Worm (Caenorhabditis elegans) whole organism, early embryonic: Measurements from ENCODE around the gene col-72.

Source experiments
- aly-1 ChIP-seq: sonication (generic microtip); optimal IDR thresholded peaks from 2 replicates; lab custom pipeline; 2016; ENCODE audit warnings: missing genetic modification characterization, missing compliant biosample characterization
- ama-1 ChIP-seq: fragments of 150-350 bp; optimal IDR thresholded peaks from 2 replicates; lab custom pipeline; 2014
- ceh-13 ChIP-seq: fragments of 200-800 bp; sonication (Bioruptor generic); optimal IDR thresholded peaks from 2 replicates; lab custom pipeline; 2018; ENCODE audit warnings: mild to moderate bottlenecking, missing genetic modification characterization, missing compliant biosample characterization
- hmbx-1 ChIP-seq: sonication (generic microtip); optimal IDR thresholded peaks from 2 replicates; lab custom pipeline; 2016; ENCODE audit warnings: mild to moderate bottlenecking, missing genetic modification characterization, missing compliant biosample characterization
- hnd-1 ChIP-seq: sonication (generic microtip); optimal IDR thresholded peaks from 2 replicates; lab custom pipeline; 2016; ENCODE audit warnings: missing genetic modification characterization, missing compliant biosample characterization

- TF ChIP-seq aly-1 (tag; lab: Kevin White, UChicago) (no peak), ama-1 (no peak), hmbx-1 (tag; lab: Kevin White, UChicago) (no peak), hnd-1 (tag; lab: Kevin White, UChicago) (no peak), ceh-13 (GFP tag; lab: Kevin White, UChicago) (no peak)
Measured at ce11 chrII:3540151-3540550, 16.2 kb upstream of the col-72 start.
